Worm (Caenorhabditis elegans) whole organism, early embryonic: ENCODE data around the gene F59B10.5.

Source experiments
- F13C5.2 ChIP-seq: sonication (generic microtip); optimal IDR thresholded peaks from 2 replicates; lab custom pipeline; 2017; ENCODE audit warnings: mild to moderate bottlenecking, missing genetic modification characterization, inconsistent platforms, missing compliant biosample characterization
- ama-1 ChIP-seq: fragments of 150-350 bp; optimal IDR thresholded peaks from 2 replicates; lab custom pipeline; 2014
- ets-7 ChIP-seq: sonication (generic microtip); optimal IDR thresholded peaks from 2 replicates; lab custom pipeline; 2016; ENCODE audit warnings: missing genotype, missing genetic modification characterization, missing compliant biosample characterization
- flt-1 ChIP-seq: fragments of 200-800 bp; sonication (Bioruptor generic); IDR thresholded peaks from 2 replicates; pipeline ENCODE4 v1.3.6; 2022; ENCODE audit warnings: missing genetic modification characterization, missing compliant biosample characterization
- hmbx-1 ChIP-seq: sonication (generic microtip); optimal IDR thresholded peaks from 2 replicates; lab custom pipeline; 2016; ENCODE audit warnings: mild to moderate bottlenecking, missing genetic modification characterization, missing compliant biosample characterization
- sea-1 ChIP-seq: fragments of 200-800 bp; sonication (Bioruptor generic); conservative IDR thresholded peaks from 2 replicates; pipeline ENCODE4 v1.3.6; 2022; ENCODE audit warnings: missing genetic modification characterization, missing compliant biosample characterization
- tbx-11 ChIP-seq: fragments of 200-800 bp; sonication (Bioruptor generic); IDR thresholded peaks from 2 replicates; pipeline ENCODE4 v1.3.6; 2022; ENCODE audit warnings: missing genetic modification characterization, missing compliant biosample characterization
- tra-4 ChIP-seq: sonication (generic microtip); optimal IDR thresholded peaks from 2 replicates; lab custom pipeline; 2017; ENCODE audit warnings: missing genetic modification characterization, missing compliant biosample characterization

- TF ChIP-seq hmbx-1 (tag; lab: Kevin White, UChicago) (no peak), ama-1 (no peak), tra-4 (tag; lab: Kevin White, UChicago) (no peak), F13C5.2 (tag; lab: Kevin White, UChicago) (no peak), sea-1 (GFP tag; lab: Robert Waterston, UW) (no peak), ets-7 (tag; lab: Kevin White, UChicago) (no peak), tbx-11 (GFP tag; lab: Robert Waterston, UW) (no peak), flt-1 (no peak)
These were observed 33.7 kb upstream of the F59B10.5 start for ce11 chrII:10557206-10557574.
